Worm (Caenorhabditis elegans) whole organism, L2 larva: ENCODE measurements around the gene egl-19.

Source experiments
- R02D3.7 ChIP-seq: fragments of 150-350 bp; optimal IDR thresholded peaks from 2 replicates; lab custom pipeline; 2014; ENCODE audit warnings: missing biosample characterization, missing genetic modification characterization
- ceh-16 ChIP-seq: fragments of 150-350 bp; optimal IDR thresholded peaks from 2 replicates; lab custom pipeline; 2014; ENCODE audit warnings: missing biosample characterization, missing genetic modification characterization
- elt-3 ChIP-seq: sonication (generic microtip); optimal IDR thresholded peaks from 2 replicates; lab custom pipeline; 2017; ENCODE audit warnings: missing biosample characterization, missing genetic modification characterization
- fos-1 ChIP-seq: fragments of 150-350 bp; optimal IDR thresholded peaks from 2 replicates; lab custom pipeline; 2014; ENCODE audit warnings: missing biosample characterization, missing genetic modification characterization
- mab-5 ChIP-seq: fragments of 150-350 bp; optimal IDR thresholded peaks from 2 replicates; lab custom pipeline; 2014; ENCODE audit warnings: missing biosample characterization, missing genetic modification characterization
- nhr-10 ChIP-seq: sonication (generic microtip); optimal IDR thresholded peaks from 2 replicates; lab custom pipeline; 2017; ENCODE audit warnings: missing biosample characterization, missing genetic modification characterization
- nhr-237 ChIP-seq: fragments of 150-350 bp; optimal IDR thresholded peaks from 2 replicates; lab custom pipeline; 2014; ENCODE audit warnings: missing biosample characterization, missing genetic modification characterization
- nhr-6 ChIP-seq: fragments of 150-350 bp; optimal IDR thresholded peaks from 2 replicates; lab custom pipeline; 2014; ENCODE audit warnings: missing biosample characterization, missing genetic modification characterization
- unc-62 ChIP-seq: fragments of 150-350 bp; optimal IDR thresholded peaks from 2 replicates; lab custom pipeline; 2014; ENCODE audit warnings: missing biosample characterization, missing genetic modification reagents, missing genetic modification characterization

ce11 chrIV:7428347-7428746 is 23.0 kb downstream of the egl-19 start:
- TF ChIP-seq elt-3 (tag; lab: Kevin White, UChicago), result no peak
- no peak for TF ChIP-seq nhr-6 (tag; lab: Kevin White, UChicago)
- no peak for TF ChIP-seq ceh-16 (tag; lab: Kevin White, UChicago)
- TF ChIP-seq R02D3.7 (tag; lab: Kevin White, UChicago), result no peak
- TF ChIP-seq mab-5 (tag; lab: Kevin White, UChicago), result no peak
- TF ChIP-seq fos-1 (tag; lab: Kevin White, UChicago), result no peak
- TF ChIP-seq nhr-10, result no peak
- no peak for TF ChIP-seq unc-62
- no peak for TF ChIP-seq nhr-237 (tag; lab: Kevin White, UChicago)
